Worm (Caenorhabditis elegans): ENCODE measurements around the gene pals-17.

- TF ChIP-seq lin-32 (GFP tag; optimal IDR thresholded peaks at IDR 0.05) = no peak
- no peak for TF ChIP-seq nhr-2 (tag; optimal IDR thresholded peaks at IDR 0.05)
- TF ChIP-seq unc-39 (tag; optimal IDR thresholded peaks at IDR 0.05) = no peak
- TF ChIP-seq blmp-1 (tag; optimal IDR thresholded peaks at IDR 0.05) = no peak
- TF ChIP-seq unc-120 (tag; optimal IDR thresholded peaks at IDR 0.05; ENCODE audit: poor library complexity, severe bottlenecking) = no peak
- TF ChIP-seq unc-62 (GFP tag; optimal IDR thresholded peaks at IDR 0.05) = no peak
- TF ChIP-seq elt-1 (tag; optimal IDR thresholded peaks at IDR 0.05; ENCODE audit: borderline replicate concordance, insufficient read depth) = no peak
- TF ChIP-seq lsy-2 (tag; optimal IDR thresholded peaks at IDR 0.05) = no peak
- TF ChIP-seq mep-1 (tag; optimal IDR thresholded peaks at IDR 0.05) = no peak
- TF ChIP-seq ztf-11 (tag; optimal IDR thresholded peaks at IDR 0.05) = no peak
- TF ChIP-seq tbx-8 (GFP tag; optimal IDR thresholded peaks at IDR 0.05) = no peak
- TF ChIP-seq cnd-1 (tag; optimal IDR thresholded peaks at IDR 0.05) = no peak
These were observed 25.4 kb upstream of the pals-17 start, which contains the start of gene elc-1 for ce11 chrIII:1417090-1417489.

All from whole organism, mixed stage, embryonic.